Worm (Caenorhabditis elegans) whole organism, mixed stage, embryonic: ENCODE measurements around the gene srbc-37.

Source experiments
- blmp-1 ChIP-seq: fragments of 150-350 bp; optimal IDR thresholded peaks from 2 replicates; lab custom pipeline; 2014; ENCODE audit warnings: missing biosample characterization, missing genetic modification characterization
- ceh-39 ChIP-seq: fragments of 150-350 bp; optimal IDR thresholded peaks from 2 replicates; lab custom pipeline; 2014; ENCODE audit warnings: missing biosample characterization, missing genetic modification characterization
- ceh-83 ChIP-seq: fragments of 200-800 bp; sonication (Bioruptor generic); optimal IDR thresholded peaks from 2 replicates; lab custom pipeline; 2018; ENCODE audit warnings: mild to moderate bottlenecking, missing genetic modification characterization, missing compliant biosample characterization
- elt-1 ChIP-seq: sonication (generic microtip); optimal IDR thresholded peaks from 2 replicates; lab custom pipeline; 2017; ENCODE audit warnings: missing genetic modification characterization, mild to moderate bottlenecking, missing compliant biosample characterization, antibody characterized with exemption, moderate library complexity, borderline replicate concordance; ENCODE audit not compliant: insufficient read depth
- elt-3 ChIP-seq: fragments of 150-350 bp; optimal IDR thresholded peaks from 2 replicates; lab custom pipeline; 2014; ENCODE audit warnings: missing biosample characterization, missing genetic modification characterization
- lin-13 ChIP-seq: fragments of 150-350 bp; optimal IDR thresholded peaks from 2 replicates; lab custom pipeline; 2014; ENCODE audit warnings: missing biosample characterization, missing genetic modification characterization
- lsy-2 ChIP-seq: fragments of 150-350 bp; optimal IDR thresholded peaks from 2 replicates; lab custom pipeline; 2014; ENCODE audit warnings: missing biosample characterization, missing genetic modification characterization
- mab-5 ChIP-seq: fragments of 150-350 bp; optimal IDR thresholded peaks from 2 replicates; lab custom pipeline; 2014; ENCODE audit warnings: missing biosample characterization, missing genetic modification characterization
- mep-1 ChIP-seq: fragments of 150-350 bp; optimal IDR thresholded peaks from 2 replicates; lab custom pipeline; 2017; ENCODE audit warnings: missing biosample characterization, missing genetic modification reagents, missing genetic modification characterization, inconsistent platforms
- nhr-28 ChIP-seq: fragments of 150-350 bp; optimal IDR thresholded peaks from 2 replicates; lab custom pipeline; 2014; ENCODE audit warnings: missing biosample characterization, missing genetic modification characterization
- nhr-76 ChIP-seq: sonication (generic microtip); optimal IDR thresholded peaks from 2 replicates; lab custom pipeline; 2017; ENCODE audit warnings: missing biosample characterization, missing genetic modification characterization
- unc-120 ChIP-seq: sonication (generic microtip); optimal IDR thresholded peaks from 2 replicates; lab custom pipeline; 2017; ENCODE audit warnings: missing genetic modification characterization, missing compliant biosample characterization; ENCODE audit not compliant: poor library complexity, severe bottlenecking
- unc-62 ChIP-seq: fragments of 150-350 bp; optimal IDR thresholded peaks from 2 replicates; lab custom pipeline; 2014; ENCODE audit warnings: missing biosample characterization, missing genetic modification reagents, missing genetic modification characterization
- ztf-11 ChIP-seq: fragments of 150-350 bp; optimal IDR thresholded peaks from 2 replicates; lab custom pipeline; 2014; ENCODE audit warnings: missing biosample characterization, missing genetic modification characterization

DNA sequence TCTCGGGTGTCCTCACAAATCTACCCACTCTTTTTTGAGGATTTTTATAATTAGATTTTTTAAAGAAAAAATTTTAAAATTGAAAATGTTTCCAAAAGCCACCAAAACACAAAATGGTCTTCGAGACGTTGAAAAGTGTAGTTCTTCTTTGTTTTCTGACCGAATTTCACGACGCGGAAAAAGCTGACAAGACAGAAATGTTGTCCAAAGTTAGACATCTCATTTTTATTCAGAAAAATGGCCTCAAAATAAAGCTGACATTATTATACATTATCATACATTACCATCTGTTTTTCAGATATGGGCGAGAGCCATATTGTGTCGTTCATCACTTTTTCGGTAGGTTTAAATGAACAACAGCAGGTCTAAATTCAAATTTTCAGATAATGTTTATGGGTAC, 22.7 kb upstream of the srbc-37 start, which contains the start of gene srx-22:
- TF ChIP-seq ceh-83 = no peak
- no peak for TF ChIP-seq lin-13 (tag; lab: Kevin White, UChicago)
- no peak for TF ChIP-seq lsy-2 (tag; lab: Kevin White, UChicago)
- no peak for TF ChIP-seq unc-62
- TF ChIP-seq elt-3 (tag; lab: Kevin White, UChicago) = no peak
- no peak for TF ChIP-seq nhr-28 (tag; lab: Kevin White, UChicago)
- TF ChIP-seq mep-1 (tag; lab: Kevin White, UChicago) = no peak
- TF ChIP-seq unc-120 (tag; lab: Kevin White, UChicago) = no peak
- no peak for TF ChIP-seq ztf-11
- no peak for TF ChIP-seq mab-5
- no peak for TF ChIP-seq nhr-76 (tag; lab: Kevin White, UChicago)
- no peak for TF ChIP-seq blmp-1 (tag; lab: Kevin White, UChicago)
- TF ChIP-seq elt-1 = no peak
- no peak for TF ChIP-seq ceh-39
